Worm (Caenorhabditis elegans): Measurements from ENCODE around the gene F47C12.6.

DNA sequence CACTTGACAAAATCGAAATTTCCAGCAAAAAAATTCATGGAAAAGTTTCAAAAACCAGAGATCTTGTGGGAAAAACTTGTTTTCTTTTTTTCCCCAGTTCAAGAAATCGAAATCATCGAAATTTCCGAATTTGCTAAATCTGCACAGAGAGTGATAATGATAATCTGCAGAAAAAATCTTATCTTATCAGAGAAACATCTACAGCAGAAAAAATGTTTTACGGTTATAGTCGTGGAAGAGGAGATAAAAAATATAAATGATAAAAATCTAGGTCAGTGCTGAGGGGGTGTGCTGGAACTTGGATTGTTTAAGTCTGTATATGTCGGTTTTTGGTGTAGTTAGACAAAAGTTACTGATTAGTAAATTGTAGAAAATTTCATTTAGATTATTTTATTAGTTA lies 39.2 kb upstream of the F47C12.6 start:
- TF ChIP-seq unc-39 (tag; optimal IDR thresholded peaks at IDR 0.05) (no peak), gei-8 (GFP tag; optimal IDR thresholded peaks at IDR 0.05) (no peak), nhr-237 (tag; optimal IDR thresholded peaks at IDR 0.05) (no peak), nhr-76 (tag; optimal IDR thresholded peaks at IDR 0.05) (no peak), lsy-2 (tag; optimal IDR thresholded peaks at IDR 0.05) (no peak), sdz-12 (GFP tag; optimal IDR thresholded peaks at IDR 0.05) (no peak)
